Worm (Caenorhabditis elegans) whole organism, early embryonic: ENCODE measurements around the gene Y41D4A.1.

Experiments
- ama-1 ChIP-seq: fragments of 150-350 bp; optimal IDR thresholded peaks from 2 replicates; lab custom pipeline; 2014
- tbx-37 ChIP-seq: fragments of 200-800 bp; sonication (Bioruptor generic); conservative IDR thresholded peaks from 2 replicates; pipeline ENCODE4 v1.3.6; 2022; ENCODE audit warnings: missing genetic modification reagents, missing genetic modification characterization, missing compliant biosample characterization

ce11 chrIV:1745453-1746051, 26.4 kb upstream of the Y41D4A.1 start, which contains the start of the genes Y41D4A.6 and Y41D4A.4:
- TF ChIP-seq ama-1 (lab: Kevin White, UChicago) (no peak), tbx-37 (peak; percentile 65)
